Worm (Caenorhabditis elegans) whole organism, L4 larva: ENCODE results near the gene T10D4.6.

Experiments used
- F44E2.7 ChIP-seq: fragments of 200-800 bp; sonication (Bioruptor generic); IDR thresholded peaks from 2 replicates; pipeline ENCODE4 v2.1.2; 2022; ENCODE audit warnings: missing genetic modification characterization, missing compliant biosample characterization
- ama-1 ChIP-seq: fragments of 150-350 bp; optimal IDR thresholded peaks from 2 replicates; lab custom pipeline; 2014; ENCODE audit warnings: inconsistent platforms, mixed read lengths
- ceh-32 ChIP-seq: sonication (generic microtip); optimal IDR thresholded peaks from 2 replicates; lab custom pipeline; 2016; ENCODE audit warnings: mild to moderate bottlenecking, missing genetic modification characterization, missing compliant biosample characterization; ENCODE audit not compliant: poor library complexity
- hlh-30 ChIP-seq: sonication (generic microtip); optimal IDR thresholded peaks from 2 replicates; lab custom pipeline; 2017; ENCODE audit warnings: antibody characterized with exemption, mild to moderate bottlenecking, missing genetic modification characterization, missing compliant biosample characterization; ENCODE audit not compliant: insufficient read depth
- lin-39 ChIP-seq: fragments of 150-350 bp; optimal IDR thresholded peaks from 2 replicates; lab custom pipeline; 2014; ENCODE audit warnings: missing biosample characterization, missing genetic modification reagents, missing genetic modification characterization
- nhr-111 ChIP-seq: fragments of 200-800 bp; sonication (Bioruptor generic); optimal IDR thresholded peaks from 2 replicates; lab custom pipeline; 2018; ENCODE audit warnings: mild to moderate bottlenecking, missing genetic modification characterization, missing compliant biosample characterization
- nhr-237 ChIP-seq: sonication (generic microtip); optimal IDR thresholded peaks from 2 replicates; lab custom pipeline; 2017; ENCODE audit warnings: missing biosample characterization, missing genetic modification characterization
- nhr-77 ChIP-seq: fragments of 150-350 bp; optimal IDR thresholded peaks from 2 replicates; lab custom pipeline; 2014; ENCODE audit warnings: missing biosample characterization, missing genetic modification characterization
- pha-4 ChIP-seq, 2 experiments: fragments of 150-350 bp in 1 of 2; fragments of 200-800 bp in 1 of 2; sonication (Bioruptor generic) in 1 of 2; IDR thresholded peaks in 1 of 2; optimal IDR thresholded peaks in 1 of 2; 2 replicates each; pipeline versions ENCODE4 v1.3.6 to Lab custom; 2014 to 2022; ENCODE audit warnings: missing genetic modification characterization in 2 of 2, missing genetic modification reagents in 2 of 2, missing biosample characterization in 1 of 2, missing compliant biosample characterization in 1 of 2
- php-3 ChIP-seq: fragments of 200-800 bp; sonication (Bioruptor generic); IDR thresholded peaks from 2 replicates; pipeline ENCODE4 v1.3.6; 2022; ENCODE audit warnings: missing genetic modification reagents, missing genetic modification characterization, missing compliant biosample characterization
- set-16 ChIP-seq: fragments of 200-800 bp; sonication (Bioruptor generic); IDR thresholded peaks from 2 replicates; pipeline ENCODE4 v1.3.6; 2022; ENCODE audit warnings: missing genetic modification reagents, missing genetic modification characterization, missing compliant biosample characterization
- unc-130 ChIP-seq: sonication (generic microtip); optimal IDR thresholded peaks from 2 replicates; lab custom pipeline; 2016; ENCODE audit warnings: missing genetic modification reagents, missing genetic modification characterization, missing compliant biosample characterization
- unc-39 ChIP-seq: sonication (generic microtip); optimal IDR thresholded peaks from 2 replicates; lab custom pipeline; 2017; ENCODE audit warnings: missing biosample characterization, missing genetic modification characterization

ce11 chrII:3105765-3106164, 13.4 kb upstream of the T10D4.6 start, which contains the start of gene clec-122:
- no peak for TF ChIP-seq lin-39 (tag; lab: Kevin White, UChicago)
- TF ChIP-seq ama-1 (lab: Kevin White, UChicago) = no peak
- TF ChIP-seq hlh-30 (tag; lab: Kevin White, UChicago) = no peak
- TF ChIP-seq ceh-32 = no peak
- TF ChIP-seq nhr-237 (tag; lab: Kevin White, UChicago) = no peak
- no peak for TF ChIP-seq nhr-111 (GFP tag; lab: Kevin White, UChicago)
- no peak for TF ChIP-seq unc-39 (tag; lab: Kevin White, UChicago)
- no peak for TF ChIP-seq nhr-77
- TF ChIP-seq pha-4 (GFP tag; IDR thresholded peaks at IDR 0.05; lab: Robert Waterston, UW) = no peak
- no peak for TF ChIP-seq pha-4 (tag; optimal IDR thresholded peaks at IDR 0.05; lab: Kevin White, UChicago)
- TF ChIP-seq F44E2.7 (GFP tag; lab: Robert Waterston, UW) = no peak
- TF ChIP-seq set-16 (GFP tag; lab: Robert Waterston, UW) = no peak
- no peak for TF ChIP-seq php-3 (GFP tag; lab: Robert Waterston, UW)
- no peak for TF ChIP-seq unc-130 (GFP tag; lab: Kevin White, UChicago)
